Worm (Caenorhabditis elegans) whole organism, L1 larva: ENCODE results near the gene paqr-1.

Experiments
- F16B12.6 ChIP-seq: fragments of 150-350 bp; optimal IDR thresholded peaks from 2 replicates; lab custom pipeline; 2014; ENCODE audit warnings: missing biosample characterization, missing genetic modification characterization
- Y116A8C.19 ChIP-seq: sonication (generic microtip); optimal IDR thresholded peaks from 2 replicates; lab custom pipeline; 2016; ENCODE audit warnings: missing compliant biosample characterization, missing genetic modification characterization, borderline replicate concordance
- ama-1 ChIP-seq: fragments of 150-350 bp; optimal IDR thresholded peaks from 2 replicates; lab custom pipeline; 2014
- ceh-63 ChIP-seq: fragments of 200-800 bp; sonication (Bioruptor generic); optimal IDR thresholded peaks from 2 replicates; lab custom pipeline; 2018; ENCODE audit warnings: mild to moderate bottlenecking, missing genetic modification characterization, missing compliant biosample characterization
- ceh-8 ChIP-seq: fragments of 200-800 bp; sonication (Bioruptor generic); optimal IDR thresholded peaks from 2 replicates; lab custom pipeline; 2018; ENCODE audit warnings: mild to moderate bottlenecking, missing genetic modification characterization, moderate library complexity, missing compliant biosample characterization
- ceh-90 ChIP-seq: sonication (generic microtip); optimal IDR thresholded peaks from 2 replicates; lab custom pipeline; 2016; ENCODE audit warnings: missing genetic modification characterization, missing compliant biosample characterization
- dsc-1 ChIP-seq: sonication (generic microtip); optimal IDR thresholded peaks from 2 replicates; lab custom pipeline; 2016; ENCODE audit warnings: mild to moderate bottlenecking, missing genetic modification characterization, missing compliant biosample characterization
- efl-1 ChIP-seq, 4 experiments: fragments of 150-350 bp; optimal IDR thresholded peaks in 3 of 4; peaks in 1 of 4; 1 replicate in 1 of 4; 2 replicates in 3 of 4; lab custom pipeline; 2014; ENCODE audit warnings: missing biosample characterization in 2 of 4, missing genetic modification characterization in 2 of 4, missing genetic modification reagents in 2 of 4
- efl-3 ChIP-seq: fragments of 200-800 bp; sonication (Bioruptor generic); optimal IDR thresholded peaks from 2 replicates; lab custom pipeline; 2018; ENCODE audit warnings: mild to moderate bottlenecking, missing genetic modification characterization, missing compliant biosample characterization
- egl-13 ChIP-seq: sonication (generic microtip); optimal IDR thresholded peaks from 2 replicates; lab custom pipeline; 2016; ENCODE audit warnings: missing genotype, missing genetic modification reagents, missing genetic modification characterization, missing compliant biosample characterization
- elt-3 ChIP-seq, 6 experiments: fragments of 150-350 bp in 1 of 6; sonication (generic microtip); optimal IDR thresholded peaks; 2 replicates each; lab custom pipeline; 2017 to 2018; ENCODE audit warnings: missing biosample characterization in 6 of 6, missing genetic modification characterization in 6 of 6, inconsistent platforms in 1 of 6
- fkh-4 ChIP-seq: sonication (generic microtip); optimal IDR thresholded peaks from 2 replicates; lab custom pipeline; 2016; ENCODE audit warnings: missing compliant biosample characterization, missing genetic modification characterization, borderline replicate concordance
- fkh-8 ChIP-seq: sonication (generic microtip); optimal IDR thresholded peaks from 2 replicates; lab custom pipeline; 2016; ENCODE audit warnings: mild to moderate bottlenecking, missing genetic modification characterization, missing compliant biosample characterization
- hlh-17 ChIP-seq: fragments of 200-800 bp; sonication (Bioruptor generic); optimal IDR thresholded peaks from 2 replicates; lab custom pipeline; 2018; ENCODE audit warnings: missing genetic modification characterization, mild to moderate bottlenecking, missing compliant biosample characterization, moderate library complexity, borderline replicate concordance
- hlh-4 ChIP-seq: sonication (generic microtip); optimal IDR thresholded peaks from 2 replicates; lab custom pipeline; 2016; ENCODE audit warnings: mild to moderate bottlenecking, missing genetic modification characterization, missing compliant biosample characterization
- hpl-2 ChIP-seq: fragments of 150-350 bp; optimal IDR thresholded peaks from 2 replicates; lab custom pipeline; 2014; ENCODE audit warnings: missing biosample characterization, missing genetic modification reagents, missing genetic modification characterization
- lin-13 ChIP-seq: fragments of 150-350 bp; optimal IDR thresholded peaks from 2 replicates; lab custom pipeline; 2014; ENCODE audit warnings: missing biosample characterization, missing genetic modification reagents, missing genetic modification characterization
- lin-14 ChIP-seq: fragments of 200-800 bp; sonication (Bioruptor generic); optimal IDR thresholded peaks from 2 replicates; lab custom pipeline; 2018; ENCODE audit warnings: mild to moderate bottlenecking, missing genetic modification characterization, moderate library complexity, missing compliant biosample characterization
- lin-35 ChIP-seq, 2 experiments: fragments of 150-350 bp; optimal IDR thresholded peaks; 2 replicates each; lab custom pipeline; 2014; ENCODE audit warnings: missing biosample characterization in 2 of 2, missing genetic modification characterization in 2 of 2, missing genetic modification reagents in 2 of 2
- lir-3 ChIP-seq: sonication (generic microtip); optimal IDR thresholded peaks from 2 replicates; lab custom pipeline; 2016; ENCODE audit warnings: mild to moderate bottlenecking, missing genetic modification characterization, moderate library complexity, missing compliant biosample characterization; ENCODE audit not compliant: poor library complexity
- mef-2 ChIP-seq: fragments of 150-350 bp; optimal IDR thresholded peaks from 2 replicates; lab custom pipeline; 2014; ENCODE audit warnings: missing biosample characterization, missing genetic modification characterization
- mep-1 ChIP-seq: fragments of 150-350 bp; optimal IDR thresholded peaks from 2 replicates; lab custom pipeline; 2014; ENCODE audit warnings: missing biosample characterization, missing genetic modification characterization
- nhr-12 ChIP-seq: sonication (generic microtip); optimal IDR thresholded peaks from 2 replicates; lab custom pipeline; 2017; ENCODE audit warnings: missing biosample characterization, missing genetic modification characterization
- nhr-19 ChIP-seq: fragments of 200-800 bp; sonication (Bioruptor generic); conservative IDR thresholded peaks from 2 replicates; pipeline ENCODE4 v1.3.6; 2022; ENCODE audit warnings: missing genetic modification characterization, missing compliant biosample characterization
- nhr-28 ChIP-seq: fragments of 150-350 bp; optimal IDR thresholded peaks from 2 replicates; lab custom pipeline; 2014; ENCODE audit warnings: missing biosample characterization, missing genetic modification characterization
- nhr-77 ChIP-seq: fragments of 150-350 bp; optimal IDR thresholded peaks from 2 replicates; lab custom pipeline; 2014; ENCODE audit warnings: missing biosample characterization, missing genetic modification characterization
- nhr-84 ChIP-seq: sonication (generic microtip); optimal IDR thresholded peaks from 2 replicates; lab custom pipeline; 2017; ENCODE audit warnings: missing biosample characterization, missing genetic modification characterization
- nhr-85 ChIP-seq: sonication (generic microtip); peaks from one replicate; lab custom pipeline; 2016; ENCODE audit warnings: missing genetic modification characterization, inconsistent platforms, missing compliant biosample characterization
- pag-3 ChIP-seq: sonication (generic microtip); optimal IDR thresholded peaks from 2 replicates; lab custom pipeline; 2017; ENCODE audit warnings: missing genetic modification characterization, mild to moderate bottlenecking, missing compliant biosample characterization, antibody characterized with exemption, borderline replicate concordance; ENCODE audit not compliant: insufficient read depth
- pax-3 ChIP-seq: fragments of 200-800 bp; sonication (Bioruptor generic); optimal IDR thresholded peaks from 2 replicates; lab custom pipeline; 2018; ENCODE audit warnings: mild to moderate bottlenecking, missing genetic modification characterization, moderate library complexity, missing compliant biosample characterization
- rnt-1 ChIP-seq: sonication (generic microtip); optimal IDR thresholded peaks from 2 replicates; lab custom pipeline; 2016; ENCODE audit warnings: mild to moderate bottlenecking, missing genetic modification characterization, moderate library complexity, missing compliant biosample characterization
- skn-1 ChIP-seq: fragments of 150-350 bp; optimal IDR thresholded peaks from 2 replicates; lab custom pipeline; 2014; ENCODE audit warnings: missing biosample characterization, missing genetic modification characterization
- sptf-1 ChIP-seq: fragments of 150-350 bp; optimal IDR thresholded peaks from 2 replicates; lab custom pipeline; 2014; ENCODE audit warnings: missing biosample characterization, missing genetic modification characterization
- sup-37 ChIP-seq: fragments of 200-800 bp; sonication (Bioruptor generic); optimal IDR thresholded peaks from 2 replicates; lab custom pipeline; 2018; ENCODE audit warnings: mild to moderate bottlenecking, missing genetic modification characterization, missing compliant biosample characterization
- tbx-2 ChIP-seq: sonication (generic microtip); optimal IDR thresholded peaks from 2 replicates; lab custom pipeline; 2016; ENCODE audit warnings: missing genetic modification characterization, missing compliant biosample characterization
- tlp-1 ChIP-seq: fragments of 150-350 bp; optimal IDR thresholded peaks from 2 replicates; lab custom pipeline; 2014; ENCODE audit warnings: missing biosample characterization, missing genetic modification characterization
- unc-86 ChIP-seq: sonication (generic microtip); optimal IDR thresholded peaks from 2 replicates; lab custom pipeline; 2016; ENCODE audit warnings: missing genetic modification characterization, missing compliant biosample characterization
- xbp-1 ChIP-seq: sonication (generic microtip); optimal IDR thresholded peaks from 2 replicates; lab custom pipeline; 2016; ENCODE audit warnings: missing genetic modification characterization, missing compliant biosample characterization
- zip-4 ChIP-seq: fragments of 200-800 bp; sonication (Bioruptor generic); optimal IDR thresholded peaks from 2 replicates; lab custom pipeline; 2018; ENCODE audit warnings: mild to moderate bottlenecking, missing genetic modification characterization, moderate library complexity, missing compliant biosample characterization
- ztf-11 ChIP-seq, 2 experiments: sonication (generic microtip); optimal IDR thresholded peaks; 2 replicates each; lab custom pipeline; 2016 to 2017; ENCODE audit warnings: missing genetic modification characterization in 2 of 2, missing biosample characterization in 1 of 2, missing compliant biosample characterization in 1 of 2
- ztf-4 ChIP-seq: fragments of 150-350 bp; optimal IDR thresholded peaks from 2 replicates; lab custom pipeline; 2014; ENCODE audit warnings: missing biosample characterization, missing genetic modification characterization

The paqr-1 gene

ce11 chrIV:6555388-6556330 lies at the start of gene paqr-1 (continued):
- peak; percentile 40 for TF ChIP-seq rnt-1
- TF ChIP-seq nhr-19 = no peak; the same call in 1 of the 2 replicates
- TF ChIP-seq hlh-17 (GFP tag; lab: Kevin White, UChicago) = no peak
- TF ChIP-seq egl-13 = no peak
- TF ChIP-seq fkh-4 (tag; lab: Kevin White, UChicago) = no peak
- no peak for TF ChIP-seq F16B12.6 (tag; lab: Kevin White, UChicago)
- TF ChIP-seq sptf-1 (tag; lab: Kevin White, UChicago) = no peak
- no peak for TF ChIP-seq hlh-4
- no peak for TF ChIP-seq skn-1
- TF ChIP-seq unc-86 (tag; lab: Kevin White, UChicago) = no peak
- TF ChIP-seq efl-3 (GFP tag; lab: Kevin White, UChicago) = no peak
- TF ChIP-seq mef-2 = no peak
- TF ChIP-seq nhr-77 = no peak
- peak; percentile 66 to 81 for TF ChIP-seq lin-35 (GFP tag; optimal IDR thresholded peaks at IDR 0.05; lab: Kevin White, UChicago)
- TF ChIP-seq nhr-84 (tag; lab: Kevin White, UChicago) = no peak
- TF ChIP-seq elt-3 (tag; optimal IDR thresholded peaks at IDR 0.05; lab: Kevin White, UChicago) = peak in 1 of 6 experiments; percentile 28
- TF ChIP-seq lin-14 (GFP tag; lab: Kevin White, UChicago) = peak; percentile 47
- TF ChIP-seq zip-4 (GFP tag; lab: Kevin White, UChicago) = peak; percentile 63
- no peak for TF ChIP-seq nhr-28 (tag; lab: Kevin White, UChicago)
- TF ChIP-seq tlp-1 (tag; lab: Kevin White, UChicago) = no peak
- no peak for TF ChIP-seq dsc-1
- peak; percentile 42 for TF ChIP-seq lir-3 (tag; lab: Kevin White, UChicago)
- TF ChIP-seq tbx-2 (tag; lab: Kevin White, UChicago) = no peak
- TF ChIP-seq ztf-4 (tag; lab: Kevin White, UChicago) = no peak
- TF ChIP-seq ceh-63 (GFP tag; lab: Kevin White, UChicago) = no peak
- no peak for TF ChIP-seq ama-1 (lab: Kevin White, UChicago)
- TF ChIP-seq nhr-85 (tag; lab: Kevin White, UChicago) = peak; percentile 87
- no peak for TF ChIP-seq ceh-90 (tag; lab: Kevin White, UChicago)
- TF ChIP-seq hpl-2 = no peak
- no peak for TF ChIP-seq ztf-11 (tag; optimal IDR thresholded peaks at IDR 0.05; lab: Kevin White, UChicago)
- TF ChIP-seq lin-13 = no peak
- peak; percentile 42 for TF ChIP-seq mep-1 (tag; lab: Kevin White, UChicago)
- peak; percentile 18 for TF ChIP-seq sup-37 (GFP tag; lab: Kevin White, UChicago)
- no peak for TF ChIP-seq xbp-1 (tag; lab: Kevin White, UChicago)

ce11 chrIV:6603549-6603948 lies 48.3 kb upstream of the paqr-1 start:
- TF ChIP-seq efl-1 (optimal IDR thresholded peaks at IDR 0.05; lab: Kevin White, UChicago) (no peak), efl-1 (GFP tag; optimal IDR thresholded peaks at IDR 0.05 in 1 of 2; lab: Kevin White, UChicago) (peak in 1 of 2 experiments; percentile 43), Y116A8C.19 (tag; lab: Kevin White, UChicago) (no peak)
- TF ChIP-seq, all 84 proteins: peak for 1

ce11 chrIV:6602376-6602775 lies 47.1 kb upstream of the paqr-1 start, which contains the start of gene F15B10.3:
F15B10.3 (plus strand) TSS chrIV:6602676.
- TF ChIP-seq efl-3 (GFP tag; lab: Kevin White, UChicago) = no peak
- TF ChIP-seq fkh-8 (tag; lab: Kevin White, UChicago) = no peak
- TF ChIP-seq pax-3 (tag; lab: Kevin White, UChicago) = no peak
- TF ChIP-seq rnt-1 = no peak
- no peak for TF ChIP-seq nhr-12 (tag; lab: Kevin White, UChicago)
- TF ChIP-seq pag-3 (tag; lab: Kevin White, UChicago) = no peak
- TF ChIP-seq sptf-1 (tag; lab: Kevin White, UChicago) = no peak
- TF ChIP-seq ceh-8 (GFP tag; lab: Kevin White, UChicago) = no peak
